Worm (Caenorhabditis elegans) whole organism, L4/young adult: ENCODE results near the gene rmd-6.

Source experiments
- W03F9.2 ChIP-seq: fragments of 150-350 bp; optimal IDR thresholded peaks from 2 replicates; lab custom pipeline; 2014; ENCODE audit warnings: missing biosample characterization, missing genetic modification characterization
- dao-5 ChIP-seq: sonication (generic microtip); optimal IDR thresholded peaks from 2 replicates; lab custom pipeline; 2016; ENCODE audit warnings: missing genotype, missing genetic modification characterization, moderate library complexity, missing compliant biosample characterization
- him-1 ChIP-seq: sonication (generic microtip); optimal IDR thresholded peaks from 2 replicates; lab custom pipeline; 2016; ENCODE audit warnings: missing genotype, missing genetic modification reagents, missing genetic modification characterization, missing compliant biosample characterization

rmd-6 gene

DNA sequence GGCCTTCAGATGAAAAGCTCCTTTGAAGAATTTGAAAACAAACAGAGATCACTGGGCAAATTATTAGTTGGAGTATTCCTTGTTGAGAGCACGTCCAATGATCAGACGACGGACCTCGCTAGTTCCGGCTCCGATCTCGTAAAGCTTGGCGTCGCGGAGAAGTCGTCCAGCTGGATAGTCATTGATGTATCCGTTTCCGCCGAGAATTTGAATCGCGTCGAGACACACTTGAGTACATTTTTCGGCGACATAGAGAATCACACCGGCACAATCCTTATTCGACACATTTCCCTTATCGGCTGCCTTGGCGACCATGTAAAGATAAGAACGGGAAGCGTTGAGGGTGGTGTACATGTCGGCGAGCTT, 18.3 kb downstream of the rmd-6 start:
- TF ChIP-seq W03F9.2 (tag; lab: Kevin White, UChicago) (no peak), him-1 (tag; lab: Kevin White, UChicago) (no peak), dao-5 (tag; lab: Kevin White, UChicago) (no peak)

DNA sequence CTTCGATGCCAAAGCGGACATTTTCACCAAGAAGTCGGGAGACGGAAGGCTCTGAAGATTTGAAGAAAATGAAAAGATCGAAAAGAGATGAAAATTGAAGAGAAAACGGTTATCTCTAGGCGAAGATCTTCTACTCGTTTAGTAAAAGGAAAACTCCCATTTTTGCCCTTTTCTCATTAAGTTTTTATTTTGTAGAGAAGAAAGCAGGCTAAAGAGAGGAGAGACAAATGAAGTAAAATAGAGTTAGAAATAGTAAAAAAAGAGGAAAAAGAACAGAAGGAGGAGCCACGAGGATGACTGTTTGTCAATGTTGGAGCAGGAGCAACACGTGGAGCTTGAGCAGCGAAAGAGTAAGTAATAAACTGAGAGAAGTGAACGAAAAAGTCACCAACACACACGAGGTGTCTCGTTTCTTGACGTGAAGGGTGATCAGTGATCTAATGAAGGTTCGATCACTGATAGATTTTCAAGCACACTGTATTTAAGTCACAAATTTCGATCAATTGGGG, 20.2 kb downstream of the rmd-6 start, which contains the start of gene ivd-1:
TSS of gene ivd-1 (minus strand) at position 51 of the 509 bp plus-strand sequence.
- TF ChIP-seq him-1 (tag; lab: Kevin White, UChicago) (no peak), dao-5 (tag; lab: Kevin White, UChicago) (no peak), W03F9.2 (tag; lab: Kevin White, UChicago) (no peak)

- TF ChIP-seq dao-5 (tag; lab: Kevin White, UChicago), result no peak
- peak; percentile 52 for TF ChIP-seq W03F9.2 (tag; lab: Kevin White, UChicago)
- peak; percentile 15 for TF ChIP-seq him-1 (tag; lab: Kevin White, UChicago)
Observed at ce11 chrIV:5090993-5091793, 22.5 kb downstream of the rmd-6 start, which contains the start of the genes snpn-1 and C02B10.4. TSS of gene snpn-1 (minus strand) at chrIV:5091043. TSS of gene C02B10.4 (plus strand) at chrIV:5091586.

ce11 chrIV:5093462-5093861, 24.8 kb downstream of the rmd-6 start:
- TF ChIP-seq dao-5 (tag; lab: Kevin White, UChicago) (no peak), him-1 (tag; lab: Kevin White, UChicago) (no peak), W03F9.2 (tag; lab: Kevin White, UChicago) (no peak)

- TF ChIP-seq W03F9.2 (tag; lab: Kevin White, UChicago) (no peak), dao-5 (tag; lab: Kevin White, UChicago) (no peak), him-1 (tag; lab: Kevin White, UChicago) (peak; percentile 48)
Observed at ce11 chrIV:5100145-5100544, 31.5 kb downstream of the rmd-6 start.

DNA sequence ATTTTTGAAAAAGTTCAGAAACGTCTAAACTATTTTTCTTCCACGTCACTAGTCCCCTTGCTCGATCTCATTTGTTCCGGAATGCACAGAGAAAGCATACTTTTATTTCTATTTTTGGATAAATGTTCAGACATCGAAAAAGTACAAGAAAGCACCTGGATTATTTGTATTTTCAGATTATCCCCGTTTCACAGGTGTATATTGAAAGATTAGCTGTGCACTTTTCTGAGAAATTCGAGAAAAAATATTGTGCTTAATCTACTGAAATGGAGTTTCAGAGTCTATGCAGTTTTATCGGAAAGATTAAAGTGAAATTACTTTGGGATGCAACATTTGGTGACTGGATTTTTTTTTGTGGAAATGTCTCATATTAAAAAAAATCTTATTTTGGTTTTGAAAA, 33.3 kb downstream of the rmd-6 start:
- TF ChIP-seq him-1 (tag; lab: Kevin White, UChicago) (no peak), W03F9.2 (tag; lab: Kevin White, UChicago) (no peak)

- TF ChIP-seq dao-5 (tag; lab: Kevin White, UChicago) (no peak), W03F9.2 (tag; lab: Kevin White, UChicago) (no peak), him-1 (tag; lab: Kevin White, UChicago) (peak; percentile 48)
Observed at ce11 chrIV:5103229-5103894, 34.7 kb downstream of the rmd-6 start, which contains the start of gene C02B10.3. TSS of gene C02B10.3 (minus strand) at chrIV:5103279.

DNA sequence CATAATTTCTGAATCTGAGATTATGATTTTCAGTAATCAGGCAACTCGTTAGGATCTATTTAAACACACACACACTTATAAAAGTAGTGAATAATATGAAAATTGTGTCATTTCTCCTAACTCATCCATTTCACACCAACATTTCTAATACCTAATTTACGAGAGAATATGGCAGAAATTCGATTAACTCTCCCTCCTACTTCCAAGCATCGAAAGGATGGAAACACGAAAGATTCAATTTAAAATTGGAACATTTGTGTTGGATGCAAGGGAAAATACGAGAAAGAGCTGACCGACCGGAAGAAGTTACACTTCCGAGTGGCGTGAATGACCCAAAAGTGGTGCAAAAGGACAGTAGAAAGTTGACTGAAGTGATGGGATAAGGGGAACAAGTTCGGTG, 40.3 kb downstream of the rmd-6 start:
- TF ChIP-seq dao-5 (tag; lab: Kevin White, UChicago) (no peak), W03F9.2 (tag; lab: Kevin White, UChicago) (no peak), him-1 (tag; lab: Kevin White, UChicago) (no peak)

DNA sequence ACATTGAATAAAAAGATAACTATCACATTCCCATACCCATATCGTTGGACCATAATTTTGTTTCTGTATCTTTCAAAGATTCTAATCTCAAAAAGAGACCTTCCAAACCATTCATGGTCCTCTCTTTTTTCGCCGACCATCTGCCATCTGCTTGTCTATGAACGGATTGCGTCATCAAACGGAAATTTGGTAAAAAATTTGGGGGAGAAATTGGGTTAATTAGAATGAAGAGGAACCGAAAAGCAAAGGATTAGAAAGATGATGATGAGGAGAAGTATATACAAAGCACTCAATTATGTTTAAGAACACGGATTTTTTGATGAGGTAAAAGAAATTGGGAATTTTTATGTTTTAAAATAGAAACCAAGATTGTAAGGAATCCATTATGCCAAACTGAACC, 41.3 kb downstream of the rmd-6 start:
- no peak for TF ChIP-seq him-1 (tag; lab: Kevin White, UChicago)
- TF ChIP-seq dao-5 (tag; lab: Kevin White, UChicago), result no peak
- no peak for TF ChIP-seq W03F9.2 (tag; lab: Kevin White, UChicago)

ce11 chrIV:5110391-5110930, 41.8 kb downstream of the rmd-6 start:
- no peak for TF ChIP-seq W03F9.2 (tag; lab: Kevin White, UChicago)
- TF ChIP-seq dao-5 (tag; lab: Kevin White, UChicago), result no peak
- no peak for TF ChIP-seq him-1 (tag; lab: Kevin White, UChicago)

ce11 chrIV:5111533-5111932, 42.9 kb downstream of the rmd-6 start, which contains the start of gene AC7.3:
TSS of gene AC7.3 (plus strand) at chrIV:5111833.
- TF ChIP-seq dao-5 (tag; lab: Kevin White, UChicago), result no peak
- no peak for TF ChIP-seq him-1 (tag; lab: Kevin White, UChicago)
- TF ChIP-seq W03F9.2 (tag; lab: Kevin White, UChicago), result no peak
